Fruit fly (Drosophila melanogaster) whole organism, embryonic: ENCODE data around the gene CG32280.

Experiments used
- Bteb2 ChIP-seq: fragments of 200-800 bp; sonication (Bioruptor generic); optimal IDR thresholded peaks from 2 replicates; lab custom pipeline; 2016; ENCODE audit warnings: missing biosample characterization, missing genetic modification characterization
- CG10543 ChIP-seq: fragments of 200-800 bp; sonication (Bioruptor generic); optimal IDR thresholded peaks from 3 replicates; lab custom pipeline; 2017; ENCODE audit warnings: missing biosample characterization, mild to moderate bottlenecking, missing genetic modification characterization, moderate library complexity
- CG10959 ChIP-seq: fragments of 200-800 bp; sonication (Bioruptor generic); IDR thresholded peaks from 2 replicates; pipeline ENCODE4 v1.3.6; 2022; ENCODE audit warnings: missing biosample characterization, missing genetic modification characterization
- CG10979 ChIP-seq: fragments of 200-800 bp; sonication (Bioruptor generic); optimal IDR thresholded peaks from 2 replicates; lab custom pipeline; 2018; ENCODE audit warnings: missing biosample characterization, mild to moderate bottlenecking, missing genetic modification characterization, moderate library complexity
- CG11696 ChIP-seq: fragments of 200-800 bp; sonication (Bioruptor generic); IDR thresholded peaks from 2 replicates; pipeline ENCODE4 v1.3.6; 2022; ENCODE audit warnings: missing biosample characterization, missing genetic modification characterization
- CG13123 ChIP-seq: fragments of 200-800 bp; sonication (Bioruptor generic); optimal IDR thresholded peaks from 2 replicates; lab custom pipeline; 2016; ENCODE audit warnings: missing biosample characterization, missing genetic modification characterization
- CG14441 ChIP-seq: fragments of 200-800 bp; sonication (Bioruptor generic); IDR thresholded peaks from 2 replicates; pipeline ENCODE4 v1.3.6; 2022; ENCODE audit warnings: missing biosample characterization, missing genetic modification characterization
- CG17612 ChIP-seq: fragments of 200-800 bp; sonication (Bioruptor generic); IDR thresholded peaks from 2 replicates; pipeline ENCODE4 v1.3.6; 2022; ENCODE audit warnings: missing biosample characterization, missing genetic modification characterization
- CG17829 ChIP-seq: fragments of 200-800 bp; optimal IDR thresholded peaks from 2 replicates; lab custom pipeline; 2019; ENCODE audit warnings: missing biosample characterization, mild to moderate bottlenecking, missing genetic modification characterization, moderate library complexity
- CG1832 ChIP-seq: fragments of 200-800 bp; sonication (Bioruptor generic); optimal IDR thresholded peaks from 2 replicates; lab custom pipeline; 2017; ENCODE audit warnings: missing biosample characterization, mild to moderate bottlenecking, missing genetic modification characterization, inconsistent platforms
- CG2116 ChIP-seq: fragments of 200-800 bp; sonication (Bioruptor generic); optimal IDR thresholded peaks from 3 replicates; lab custom pipeline; 2018; ENCODE audit warnings: missing biosample characterization, mild to moderate bottlenecking, missing genetic modification characterization
- CG2678 ChIP-seq: fragments of 200-800 bp; sonication (Bioruptor generic); optimal IDR thresholded peaks from 3 replicates; lab custom pipeline; 2019; ENCODE audit warnings: missing biosample characterization, mild to moderate bottlenecking, missing genetic modification characterization, moderate library complexity
- CG2889 ChIP-seq: fragments of 200-800 bp; sonication (Bioruptor generic); IDR thresholded peaks from 3 replicates; pipeline ENCODE4 v1.3.6; 2022; ENCODE audit warnings: missing biosample characterization, missing genetic modification characterization
- CG3726 ChIP-seq: fragments of 200-800 bp; sonication (Bioruptor generic); IDR thresholded peaks from 3 replicates; pipeline ENCODE4, ENCODE4 v1.3.6; 2022; ENCODE audit warnings: missing biosample characterization, missing genetic modification characterization
- CG4707 ChIP-seq: fragments of 200-800 bp; sonication (Bioruptor generic); optimal IDR thresholded peaks from 2 replicates; lab custom pipeline; 2018; ENCODE audit warnings: missing biosample characterization, mild to moderate bottlenecking, missing genetic modification characterization, moderate library complexity
- CG4854 ChIP-seq: fragments of 200-800 bp; sonication (Bioruptor generic); optimal IDR thresholded peaks from 2 replicates; lab custom pipeline; 2016; ENCODE audit warnings: missing biosample characterization, missing genetic modification characterization, inconsistent platforms
- CG6175 ChIP-seq: fragments of 200-800 bp; sonication (Bioruptor generic); IDR thresholded peaks from 3 replicates; pipeline ENCODE4 v1.3.6; 2022; ENCODE audit warnings: missing biosample characterization, missing genetic modification characterization
- CG8478 ChIP-seq: fragments of >200 bp; optimal IDR thresholded peaks from 2 replicates; lab custom pipeline; 2018
- CoRest ChIP-seq: fragments of 200-800 bp; sonication (Bioruptor generic); optimal IDR thresholded peaks from 3 replicates; lab custom pipeline; 2018; ENCODE audit warnings: missing biosample characterization, mild to moderate bottlenecking, missing genetic modification characterization, moderate library complexity
- Dip3 ChIP-seq: fragments of 200-800 bp; sonication (Bioruptor generic); optimal IDR thresholded peaks from 3 replicates; lab custom pipeline; 2016; ENCODE audit warnings: missing biosample characterization, missing genetic modification characterization
- ERR ChIP-seq: fragments of 200-800 bp; sonication (Bioruptor generic); optimal IDR thresholded peaks from 2 replicates; lab custom pipeline; 2016; ENCODE audit warnings: missing biosample characterization, missing genetic modification characterization
- Eip74EF ChIP-seq, 2 experiments: fragments of 200-800 bp in 1 of 2; fragments of >200 bp in 1 of 2; sonication (Bioruptor generic) in 1 of 2; optimal IDR thresholded peaks; 2 replicates each; lab custom pipeline; 2017 to 2019; ENCODE audit warnings: missing biosample characterization in 2 of 2, missing genetic modification characterization in 2 of 2, mild to moderate bottlenecking in 1 of 2, moderate library complexity in 1 of 2
- Hr3 ChIP-seq: fragments of 200-800 bp; sonication (Bioruptor generic); optimal IDR thresholded peaks from 3 replicates; lab custom pipeline; 2016; ENCODE audit warnings: missing biosample characterization, missing genetic modification characterization
- Hsf ChIP-seq: fragments of 200-800 bp; sonication (Bioruptor generic); optimal IDR thresholded peaks from 3 replicates; lab custom pipeline; 2016; ENCODE audit warnings: missing biosample characterization, missing genetic modification characterization
- MESR4 ChIP-seq: fragments of 200-800 bp; sonication (Bioruptor generic); optimal IDR thresholded peaks from 2 replicates; lab custom pipeline; 2018; ENCODE audit warnings: missing biosample characterization, mild to moderate bottlenecking, missing genetic modification characterization, moderate library complexity
- MTF-1 ChIP-seq: fragments of 200-800 bp; sonication (Bioruptor generic); optimal IDR thresholded peaks from 2 replicates; lab custom pipeline; 2018; ENCODE audit warnings: missing biosample characterization, mild to moderate bottlenecking, missing genetic modification characterization, borderline replicate concordance
- NK7.1 ChIP-seq: fragments of 200-800 bp; sonication (Bioruptor generic); optimal IDR thresholded peaks from 3 replicates; lab custom pipeline; 2016; ENCODE audit warnings: missing biosample characterization, missing genetic modification characterization
- Pdp1 ChIP-seq, 2 experiments: fragments of 200-800 bp; sonication (Bioruptor generic); optimal IDR thresholded peaks; 3 replicates each; lab custom pipeline; 2016; ENCODE audit warnings: missing biosample characterization in 2 of 2, missing genetic modification characterization in 2 of 2, mild to moderate bottlenecking in 1 of 2, moderate library complexity in 1 of 2
- Scr ChIP-seq: fragments of 200-800 bp; sonication (Bioruptor generic); IDR thresholded peaks from 2 replicates; pipeline ENCODE4 v1.3.6; 2022; ENCODE audit warnings: missing biosample characterization, missing genetic modification characterization; ENCODE audit not compliant: partially characterized antibody
- Sox102F ChIP-seq: fragments of 200-800 bp; sonication (Bioruptor generic); optimal IDR thresholded peaks from 2 replicates; lab custom pipeline; 2018; ENCODE audit warnings: missing biosample characterization, mild to moderate bottlenecking, missing genetic modification characterization, moderate library complexity
- Stat92E ChIP-seq, 3 experiments: fragments of >200 bp in 2 of 3; fragments of 200-800 bp in 1 of 3; sonication (Bioruptor generic) in 1 of 3; optimal IDR thresholded peaks; 2 replicates each; lab custom pipeline; 2017 to 2019; ENCODE audit warnings: missing biosample characterization in 3 of 3, missing genetic modification characterization in 3 of 3, mild to moderate bottlenecking in 1 of 3, moderate library complexity in 1 of 3
- abd-A ChIP-seq: fragments of 200-800 bp; sonication (Bioruptor generic); optimal IDR thresholded peaks from 3 replicates; lab custom pipeline; 2019; ENCODE audit warnings: missing biosample characterization, mild to moderate bottlenecking, missing genetic modification characterization, moderate library complexity
- ap ChIP-seq: fragments of 200-800 bp; sonication (Bioruptor generic); IDR thresholded peaks from 2 replicates; pipeline ENCODE4 v1.3.6; 2022; ENCODE audit warnings: missing biosample characterization, missing genetic modification characterization
- cas ChIP-seq: fragments of 200-800 bp; sonication (Bioruptor generic); IDR thresholded peaks from 2 replicates; pipeline ENCODE4 v1.3.6; 2022; ENCODE audit warnings: missing biosample characterization, missing genetic modification characterization
- ems ChIP-seq: fragments of 200-800 bp; sonication (Bioruptor generic); optimal IDR thresholded peaks from 3 replicates; lab custom pipeline; 2016; ENCODE audit warnings: missing biosample characterization, missing genetic modification characterization
- inv ChIP-seq: fragments of 200-800 bp; sonication (Bioruptor generic); IDR thresholded peaks from 2 replicates; pipeline ENCODE4 v1.3.6; 2022; ENCODE audit warnings: missing biosample characterization, missing genetic modification characterization; ENCODE audit not compliant: partially characterized antibody
- mirr ChIP-seq: fragments of 200-800 bp; sonication (Bioruptor generic); optimal IDR thresholded peaks from 3 replicates; lab custom pipeline; 2018; ENCODE audit warnings: missing biosample characterization, mild to moderate bottlenecking, missing genetic modification characterization
- nerfin-2 ChIP-seq: fragments of 200-800 bp; sonication (Bioruptor generic); IDR thresholded peaks from 2 replicates; pipeline ENCODE4 v1.3.6; 2022; ENCODE audit warnings: missing biosample characterization, missing genetic modification characterization; ENCODE audit not compliant: partially characterized antibody
- pb ChIP-seq: fragments of 200-800 bp; sonication (Bioruptor generic); optimal IDR thresholded peaks from 3 replicates; lab custom pipeline; 2016; ENCODE audit warnings: missing biosample characterization, missing genetic modification characterization
- pfk ChIP-seq: fragments of 200-800 bp; sonication (Bioruptor generic); optimal IDR thresholded peaks from 2 replicates; lab custom pipeline; 2018; ENCODE audit warnings: missing biosample characterization, mild to moderate bottlenecking, missing genetic modification characterization, moderate library complexity
- pho ChIP-seq: fragments of 200-800 bp; sonication (Bioruptor generic); optimal IDR thresholded peaks from 2 replicates; lab custom pipeline; 2016; ENCODE audit warnings: missing biosample characterization, missing genetic modification characterization
- sd ChIP-seq: fragments of 200-800 bp; sonication (Bioruptor generic); optimal IDR thresholded peaks from 3 replicates; lab custom pipeline; 2018; ENCODE audit warnings: missing biosample characterization, mild to moderate bottlenecking, missing genetic modification characterization, moderate library complexity
- seq ChIP-seq: fragments of 200-800 bp; sonication (Bioruptor generic); IDR thresholded peaks from 2 replicates; pipeline ENCODE4 v1.3.6; 2022; ENCODE audit warnings: missing biosample characterization, missing genetic modification characterization
- so ChIP-seq: fragments of 200-800 bp; sonication (Bioruptor generic); IDR thresholded peaks from 3 replicates; pipeline ENCODE4 v1.3.6; 2022; ENCODE audit warnings: missing biosample characterization, missing genetic modification characterization
- sr ChIP-seq: fragments of 200-800 bp; sonication (Bioruptor generic); IDR thresholded peaks from 3 replicates; pipeline ENCODE4 v1.3.6; 2022; ENCODE audit warnings: missing biosample characterization, missing genetic modification characterization
- stwl ChIP-seq: fragments of 200-800 bp; sonication (Bioruptor generic); optimal IDR thresholded peaks from 3 replicates; lab custom pipeline; 2018; ENCODE audit warnings: missing biosample characterization, mild to moderate bottlenecking, missing genetic modification characterization, moderate library complexity
- vfl ChIP-seq: fragments of 200-800 bp; sonication (Bioruptor generic); optimal IDR thresholded peaks from 2 replicates; lab custom pipeline; 2016; ENCODE audit warnings: missing biosample characterization, missing genetic modification characterization
- wdn ChIP-seq: fragments of 200-800 bp; sonication (Bioruptor generic); IDR thresholded peaks from 2 replicates; pipeline ENCODE4 v1.3.6; 2022; ENCODE audit warnings: missing biosample characterization, missing genetic modification characterization
- wek ChIP-seq: fragments of 200-800 bp; sonication (Bioruptor generic); optimal IDR thresholded peaks from 3 replicates; lab custom pipeline; 2018; ENCODE audit warnings: missing biosample characterization, mild to moderate bottlenecking, missing genetic modification characterization, moderate library complexity
- zf30C ChIP-seq: fragments of 200-800 bp; sonication (Bioruptor generic); optimal IDR thresholded peaks from 3 replicates; lab custom pipeline; 2018; ENCODE audit warnings: missing biosample characterization, mild to moderate bottlenecking, missing genetic modification characterization

The CG32280 gene

DNA sequence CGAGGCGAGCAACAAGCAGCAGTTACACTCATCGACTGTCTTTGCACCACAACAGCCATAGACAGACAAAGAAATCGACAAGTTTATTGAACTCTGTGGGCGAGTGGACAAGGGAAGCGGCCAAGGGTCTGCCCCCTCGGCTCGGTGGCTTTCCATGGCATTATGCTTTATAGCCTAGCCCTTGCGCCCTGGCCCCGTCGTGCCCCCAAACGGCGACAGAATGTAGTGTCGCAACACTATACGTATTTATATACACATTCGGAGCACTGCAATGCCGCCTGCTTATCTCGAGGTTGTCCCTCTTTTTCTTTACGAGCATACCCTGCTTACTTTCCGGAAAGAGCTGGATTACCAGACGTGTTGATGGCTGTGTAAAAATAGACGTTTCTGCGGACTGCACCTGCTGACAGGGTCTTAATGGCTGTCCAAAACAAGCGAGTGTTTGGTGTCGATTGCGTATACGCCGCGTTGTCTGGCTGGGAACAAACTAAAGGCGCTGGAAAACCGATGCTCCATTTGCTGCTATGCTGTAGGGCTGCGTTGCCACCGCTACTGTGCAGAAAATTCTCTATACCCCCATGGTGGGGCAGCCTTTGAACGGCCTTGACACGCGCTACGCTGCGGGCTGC, 42.2 kb upstream of the CG32280 start (continued):
- TF ChIP-seq Bteb2 (GFP tag; lab: Kevin White, UChicago) = no peak
- TF ChIP-seq Scr (GFP tag; lab: Robert Waterston, UW) = no peak
- no peak for TF ChIP-seq Hr3 (GFP tag; lab: Kevin White, UChicago)
- no peak for TF ChIP-seq Hsf (GFP tag; lab: Kevin White, UChicago)
- TF ChIP-seq stwl (tag; lab: Kevin White, UChicago) = no peak
- no peak for TF ChIP-seq pb
- no peak for TF ChIP-seq ems (GFP tag; lab: Kevin White, UChicago)
- TF ChIP-seq sr (GFP tag; lab: Robert Waterston, UW) = peak; percentile 66
- peak; percentile 40 for TF ChIP-seq CG10543
- TF ChIP-seq Dip3 (GFP tag; lab: Kevin White, UChicago) = no peak
- TF ChIP-seq CG2889 (GFP tag; lab: Robert Waterston, UW) = no peak
- no peak for TF ChIP-seq CG6175 (GFP tag; lab: Robert Waterston, UW)
- no peak for TF ChIP-seq zf30C (GFP tag; lab: Kevin White, UChicago)
- no peak for TF ChIP-seq pfk
- TF ChIP-seq CG2678 (tag; lab: Kevin White, UChicago) = no peak
- no peak for TF ChIP-seq seq
- no peak for TF ChIP-seq Sox102F (GFP tag; lab: Kevin White, UChicago)
- TF ChIP-seq CG3726 (GFP tag; lab: Robert Waterston, UW) = no peak
- no peak for TF ChIP-seq CG17612 (GFP tag; lab: Robert Waterston, UW)
- no peak for TF ChIP-seq CG4707 (GFP tag; lab: Kevin White, UChicago)
- TF ChIP-seq mirr (GFP tag; lab: Kevin White, UChicago) = peak; percentile 6
- no peak for TF ChIP-seq inv (GFP tag; lab: Robert Waterston, UW)
- TF ChIP-seq CG17829 (tag; lab: Kevin White, UChicago) = no peak
- no peak for TF ChIP-seq CG1832 (GFP tag; lab: Kevin White, UChicago)
- no peak for TF ChIP-seq abd-A (tag; lab: Kevin White, UChicago)
- no peak for TF ChIP-seq ERR
- no peak for TF ChIP-seq nerfin-2 (GFP tag; lab: Robert Waterston, UW)
- no peak for TF ChIP-seq CG13123
- TF ChIP-seq CG8478 (lab: Kevin White, UChicago) = no peak
- TF ChIP-seq wek = no peak
- no peak for TF ChIP-seq cas
- no peak for TF ChIP-seq pho (GFP tag; lab: Kevin White, UChicago)
- no peak for TF ChIP-seq MESR4
- TF ChIP-seq vfl (GFP tag; lab: Kevin White, UChicago) = no peak
- no peak for TF ChIP-seq ap (GFP tag; lab: Robert Waterston, UW)
- TF ChIP-seq MTF-1 = peak; percentile 11
- no peak for TF ChIP-seq CG11696 (GFP tag; lab: Robert Waterston, UW)
- no peak for TF ChIP-seq CG10959 (GFP tag; lab: Robert Waterston, UW)
- no peak for TF ChIP-seq CG2116
- TF ChIP-seq Eip74EF (GFP tag; optimal IDR thresholded peaks at IDR 0.05; lab: Kevin White, UChicago) = no peak
- no peak for TF ChIP-seq CoRest (tag; lab: Kevin White, UChicago)
- no peak for TF ChIP-seq Stat92E (GFP tag; optimal IDR thresholded peaks at IDR 0.05; lab: Kevin White, UChicago)
- TF ChIP-seq sd (tag; lab: Kevin White, UChicago) = no peak
- no peak; the same call in 2 of the 3 replicates for TF ChIP-seq so (GFP tag; lab: Robert Waterston, UW)
- no peak; the same call in 1 of the 2 replicates for TF ChIP-seq CG14441 (GFP tag; lab: Robert Waterston, UW)
- TF ChIP-seq NK7.1 (GFP tag; lab: Kevin White, UChicago) = no peak
- no peak for TF ChIP-seq CG4854
- TF ChIP-seq Pdp1 (GFP tag; optimal IDR thresholded peaks at IDR 0.05; lab: Kevin White, UChicago) = peak in 1 of 2 experiments; percentile 83
- TF ChIP-seq CG10979 (tag; lab: Kevin White, UChicago) = peak; percentile 13
- no peak for TF ChIP-seq wdn (GFP tag; lab: Robert Waterston, UW)
